Fruit fly (Drosophila melanogaster) whole organism, embryonic: ENCODE results near the gene msn.

Experiments used
- Asciz ChIP-seq: fragments of 200-800 bp; sonication (Bioruptor generic); optimal IDR thresholded peaks from 2 replicates; lab custom pipeline; 2017; ENCODE audit warnings: missing biosample characterization, mild to moderate bottlenecking, missing genetic modification characterization, missing genetic modification reagents
- Atf-2 ChIP-seq: fragments of 200-800 bp; sonication (Bioruptor generic); optimal IDR thresholded peaks from 2 replicates; lab custom pipeline; 2016; ENCODE audit warnings: missing biosample characterization, missing genetic modification characterization
- Awh ChIP-seq: fragments of 200-800 bp; sonication (Bioruptor generic); IDR thresholded peaks from 2 replicates; pipeline ENCODE4, ENCODE4 v1.3.6; 2022; ENCODE audit warnings: missing biosample characterization, missing genetic modification characterization
- Bgb ChIP-seq: fragments of 200-800 bp; sonication (Bioruptor generic); IDR thresholded peaks from 2 replicates; pipeline ENCODE4 v1.3.6; 2022; ENCODE audit warnings: missing biosample characterization, missing genetic modification characterization; ENCODE audit not compliant: partially characterized antibody
- C15 ChIP-seq: fragments of 200-800 bp; sonication (Bioruptor generic); IDR thresholded peaks from 3 replicates; pipeline ENCODE4 v1.3.6; 2022; ENCODE audit warnings: missing biosample characterization, missing genetic modification characterization
- CG11093 ChIP-seq: fragments of 200-800 bp; sonication (Bioruptor generic); IDR thresholded peaks from 3 replicates; pipeline ENCODE4 v1.3.6; 2022; ENCODE audit warnings: missing biosample characterization, missing genetic modification characterization
- CG11696 ChIP-seq: fragments of 200-800 bp; sonication (Bioruptor generic); IDR thresholded peaks from 2 replicates; pipeline ENCODE4 v1.3.6; 2022; ENCODE audit warnings: missing biosample characterization, missing genetic modification characterization
- CG12299 ChIP-seq: fragments of 200-800 bp; sonication (Bioruptor generic); optimal IDR thresholded peaks from 2 replicates; lab custom pipeline; 2018; ENCODE audit warnings: missing biosample characterization, mild to moderate bottlenecking, missing genetic modification characterization
- CG15073 ChIP-seq: fragments of 200-800 bp; sonication (Bioruptor generic); optimal IDR thresholded peaks from 2 replicates; lab custom pipeline; 2016; ENCODE audit warnings: missing biosample characterization, missing genetic modification characterization
- CG16779 ChIP-seq: fragments of 200-800 bp; sonication (Bioruptor generic); IDR thresholded peaks from 2 replicates; pipeline ENCODE4 v1.3.6; 2022; ENCODE audit warnings: missing biosample characterization, missing genetic modification characterization
- CG2889 ChIP-seq: fragments of 200-800 bp; sonication (Bioruptor generic); IDR thresholded peaks from 3 replicates; pipeline ENCODE4 v1.3.6; 2022; ENCODE audit warnings: missing biosample characterization, missing genetic modification characterization
- CG32532 ChIP-seq: fragments of 200-800 bp; sonication (Bioruptor generic); IDR thresholded peaks from 2 replicates; pipeline ENCODE4 v1.3.6; 2022; ENCODE audit warnings: missing biosample characterization, missing genetic modification characterization
- CG3407 ChIP-seq: fragments of 200-800 bp; sonication (Bioruptor generic); optimal IDR thresholded peaks from 2 replicates; lab custom pipeline; 2018; ENCODE audit warnings: missing biosample characterization, mild to moderate bottlenecking, missing genetic modification characterization
- CG34224 ChIP-seq: fragments of 200-800 bp; sonication (Bioruptor generic); IDR thresholded peaks from 3 replicates; pipeline ENCODE4 v1.3.6; 2022; ENCODE audit warnings: missing biosample characterization, missing genetic modification characterization; ENCODE audit not compliant: partially characterized antibody
- CG7357 ChIP-seq: fragments of 200-800 bp; sonication (Bioruptor generic); IDR thresholded peaks from 3 replicates; pipeline ENCODE4 v1.3.6; 2022; ENCODE audit warnings: missing biosample characterization, missing genetic modification characterization
- CG7928 ChIP-seq: fragments of 200-800 bp; sonication (Bioruptor generic); optimal IDR thresholded peaks from 2 replicates; lab custom pipeline; 2017; ENCODE audit warnings: missing biosample characterization, mild to moderate bottlenecking, missing genetic modification characterization
- CG8290 ChIP-seq, 3 experiments: fragments of 200-800 bp; sonication (Bioruptor generic); optimal IDR thresholded peaks; 2 replicates each; lab custom pipeline; 2016 to 2019; ENCODE audit warnings: missing biosample characterization in 3 of 3, missing genetic modification characterization in 3 of 3, mild to moderate bottlenecking in 2 of 3, moderate library complexity in 1 of 3
- Deaf1 ChIP-seq: fragments of 200-800 bp; optimal IDR thresholded peaks from 3 replicates; lab custom pipeline; 2019; ENCODE audit warnings: missing biosample characterization, mild to moderate bottlenecking, missing genetic modification characterization, moderate library complexity
- Doc3 ChIP-seq: fragments of 200-800 bp; sonication (Bioruptor generic); IDR thresholded peaks from 3 replicates; pipeline ENCODE4 v1.3.6; 2022; ENCODE audit warnings: missing biosample characterization, missing genetic modification characterization; ENCODE audit not compliant: partially characterized antibody
- H2.0 ChIP-seq: fragments of 200-800 bp; sonication (Bioruptor generic); IDR thresholded peaks from 2 replicates; pipeline ENCODE4 v1.3.6; 2022; ENCODE audit warnings: missing biosample characterization, missing genetic modification characterization
- Hey ChIP-seq: fragments of 200-800 bp; sonication (Bioruptor generic); optimal IDR thresholded peaks from 3 replicates; lab custom pipeline; 2018; ENCODE audit warnings: missing biosample characterization, mild to moderate bottlenecking, missing genetic modification characterization
- Lhr ChIP-seq: fragments of 200-800 bp; sonication (Bioruptor generic); optimal IDR thresholded peaks from 3 replicates; lab custom pipeline; 2017; ENCODE audit warnings: mild to moderate bottlenecking, missing biosample characterization, missing genetic modification reagents, missing genetic modification characterization
- Lpt ChIP-seq: fragments of >200 bp; optimal IDR thresholded peaks from 2 replicates; lab custom pipeline; 2018; ENCODE audit warnings: missing biosample characterization, missing genetic modification characterization
- MESR4 ChIP-seq: fragments of 200-800 bp; sonication (Bioruptor generic); optimal IDR thresholded peaks from 2 replicates; lab custom pipeline; 2018; ENCODE audit warnings: missing biosample characterization, mild to moderate bottlenecking, missing genetic modification characterization, moderate library complexity
- NC2α ChIP-seq: fragments of 200-800 bp; sonication (Bioruptor generic); optimal IDR thresholded peaks from 2 replicates; lab custom pipeline; 2016; ENCODE audit warnings: missing biosample characterization, missing genetic modification characterization
- NfI ChIP-seq: fragments of 200-800 bp; sonication (Bioruptor generic); optimal IDR thresholded peaks from 3 replicates; lab custom pipeline; 2018; ENCODE audit warnings: missing biosample characterization, mild to moderate bottlenecking, missing genetic modification characterization, moderate library complexity
- ato ChIP-seq: fragments of 200-800 bp; sonication (Bioruptor generic); IDR thresholded peaks from 2 replicates; pipeline ENCODE4 v1.3.6; 2022; ENCODE audit warnings: missing biosample characterization, missing genetic modification characterization; ENCODE audit not compliant: partially characterized antibody
- bcd ChIP-seq: fragments of 200-800 bp; sonication (Bioruptor generic); optimal IDR thresholded peaks from 2 replicates; lab custom pipeline; 2017; ENCODE audit warnings: missing biosample characterization, mild to moderate bottlenecking, missing genetic modification characterization
- crol ChIP-seq: fragments of 200-800 bp; sonication (Bioruptor generic); IDR thresholded peaks from 2 replicates; pipeline ENCODE4 v1.3.6; 2022; ENCODE audit warnings: missing biosample characterization, missing genetic modification characterization
- cwo ChIP-seq: fragments of 200-800 bp; sonication (Bioruptor generic); optimal IDR thresholded peaks from 3 replicates; lab custom pipeline; 2017; ENCODE audit warnings: missing biosample characterization, missing genetic modification characterization, mild to moderate bottlenecking, moderate library complexity, missing genetic modification reagents
- dm ChIP-seq: fragments of 200-800 bp; sonication (Bioruptor generic); optimal IDR thresholded peaks from 3 replicates; lab custom pipeline; 2016; ENCODE audit warnings: missing biosample characterization, missing genetic modification characterization
- dysf ChIP-seq: fragments of 200-800 bp; sonication (Bioruptor generic); IDR thresholded peaks from 3 replicates; pipeline ENCODE4 v1.3.6; 2022; ENCODE audit warnings: missing biosample characterization, missing genetic modification characterization
- en ChIP-seq: fragments of 200-800 bp; sonication (Bioruptor generic); optimal IDR thresholded peaks from 2 replicates; lab custom pipeline; 2016; ENCODE audit warnings: missing biosample characterization, missing genetic modification characterization
- eve ChIP-seq, 2 experiments: fragments of >200 bp; optimal IDR thresholded peaks; 2 replicates each; lab custom pipeline; 2017; ENCODE audit warnings: missing biosample characterization in 2 of 2, missing genetic modification characterization in 2 of 2
- fd3F ChIP-seq: fragments of 200-800 bp; sonication (Bioruptor generic); optimal IDR thresholded peaks from 2 replicates; lab custom pipeline; 2018; ENCODE audit warnings: missing biosample characterization, mild to moderate bottlenecking, missing genetic modification characterization, moderate library complexity
- fd96Cb ChIP-seq: fragments of 200-800 bp; sonication (Bioruptor generic); optimal IDR thresholded peaks from 2 replicates; lab custom pipeline; 2018; ENCODE audit warnings: missing biosample characterization, mild to moderate bottlenecking, missing genetic modification characterization, moderate library complexity
- gsb ChIP-seq: fragments of 200-800 bp; sonication (Bioruptor generic); IDR thresholded peaks from 2 replicates; pipeline ENCODE4 v1.3.6; 2022; ENCODE audit warnings: missing biosample characterization, missing genetic modification characterization
- jumu ChIP-seq: fragments of 200-800 bp; sonication (Bioruptor generic); optimal IDR thresholded peaks from 3 replicates; lab custom pipeline; 2016; ENCODE audit warnings: missing biosample characterization, missing genetic modification characterization
- kah ChIP-seq: fragments of 200-800 bp; sonication (Bioruptor generic); optimal IDR thresholded peaks from 2 replicates; lab custom pipeline; 2018; ENCODE audit warnings: missing biosample characterization, mild to moderate bottlenecking, missing genetic modification characterization
- mam ChIP-seq: fragments of 200-800 bp; sonication (Bioruptor generic); optimal IDR thresholded peaks from 3 replicates; lab custom pipeline; 2016; ENCODE audit warnings: missing biosample characterization, missing genetic modification characterization
- mirr ChIP-seq: fragments of 200-800 bp; sonication (Bioruptor generic); optimal IDR thresholded peaks from 3 replicates; lab custom pipeline; 2018; ENCODE audit warnings: missing biosample characterization, mild to moderate bottlenecking, missing genetic modification characterization
- org-1 ChIP-seq: fragments of 200-800 bp; sonication (Bioruptor generic); optimal IDR thresholded peaks from 2 replicates; lab custom pipeline; 2017; ENCODE audit warnings: missing biosample characterization, missing genetic modification characterization
- psq ChIP-seq: fragments of 200-800 bp; sonication (Bioruptor generic); optimal IDR thresholded peaks from 2 replicates; lab custom pipeline; 2017; ENCODE audit warnings: missing biosample characterization, missing genetic modification characterization
- ranshi ChIP-seq: fragments of 200-800 bp; sonication (Bioruptor generic); IDR thresholded peaks from 2 replicates; pipeline ENCODE4 v1.3.6; 2022; ENCODE audit warnings: missing biosample characterization, missing genetic modification characterization
- ro ChIP-seq: fragments of 200-800 bp; sonication (Bioruptor generic); IDR thresholded peaks from 2 replicates; pipeline ENCODE4 v1.3.6; 2022; ENCODE audit warnings: missing biosample characterization, missing genetic modification characterization
- schlank ChIP-seq: fragments of 200-800 bp; sonication (Bioruptor generic); optimal IDR thresholded peaks from 2 replicates; lab custom pipeline; 2018; ENCODE audit warnings: missing biosample characterization, mild to moderate bottlenecking, missing genetic modification characterization
- seq ChIP-seq: fragments of 200-800 bp; sonication (Bioruptor generic); IDR thresholded peaks from 2 replicates; pipeline ENCODE4 v1.3.6; 2022; ENCODE audit warnings: missing biosample characterization, missing genetic modification characterization
- sisA ChIP-seq: fragments of 200-800 bp; sonication (Bioruptor generic); IDR thresholded peaks from 2 replicates; pipeline ENCODE4 v1.3.6; 2022; ENCODE audit warnings: missing biosample characterization, missing genetic modification characterization
- stc ChIP-seq: fragments of 200-800 bp; sonication (Bioruptor generic); IDR thresholded peaks from 2 replicates; pipeline ENCODE4 v1.3.6; 2022; ENCODE audit warnings: missing biosample characterization, missing genetic modification characterization

msn gene

DNA sequence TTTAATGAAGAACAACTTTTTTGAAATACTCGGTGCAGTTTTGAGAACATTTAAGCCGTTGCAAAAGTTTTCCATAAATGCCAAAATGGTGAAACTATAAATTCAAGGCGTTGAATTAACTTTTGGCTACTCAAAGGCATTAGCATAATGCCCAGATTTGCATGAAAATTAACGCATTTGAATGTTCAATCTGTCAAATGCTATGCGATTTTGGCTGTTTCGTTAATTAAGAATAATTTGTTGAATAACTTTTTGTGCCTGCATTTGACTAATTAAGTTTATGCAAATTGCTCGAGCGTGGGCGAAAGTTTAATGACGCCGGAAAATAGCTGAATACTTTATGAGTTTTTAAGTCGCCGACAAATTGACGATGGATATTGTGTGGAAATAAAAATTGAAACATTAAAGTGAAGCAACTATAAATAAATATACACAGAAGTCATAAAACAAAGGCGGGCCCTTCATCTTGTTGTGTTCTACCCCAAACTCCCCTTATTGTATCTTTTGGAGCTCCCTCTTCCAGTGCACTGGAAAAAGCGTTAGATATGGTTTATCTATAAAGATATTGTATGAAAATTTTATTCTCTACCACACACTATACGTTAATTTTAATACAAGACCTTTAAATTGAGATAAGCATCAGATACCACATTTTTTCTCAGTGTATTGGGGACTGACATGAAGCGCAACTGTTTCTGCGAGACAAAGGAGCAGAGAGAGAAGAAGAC is 34.1 kb downstream of the msn start (continued):
- TF ChIP-seq eve (GFP tag; optimal IDR thresholded peaks at IDR 0.05; lab: Kevin White, UChicago) (peak in 1 of 2 experiments; percentile 56), Hey (no peak), Bgb (GFP tag; lab: Robert Waterston, UW) (no peak), cwo (peak; percentile 30), fd96Cb (tag; lab: Kevin White, UChicago) (peak; percentile 74), fd3F (GFP tag; lab: Kevin White, UChicago) (no peak), CG11696 (GFP tag; lab: Robert Waterston, UW) (no peak), CG12299 (tag; lab: Kevin White, UChicago) (peak; percentile 0), mirr (GFP tag; lab: Kevin White, UChicago) (no peak), gsb (GFP tag; lab: Robert Waterston, UW) (no peak), CG2889 (GFP tag; lab: Robert Waterston, UW) (no peak), H2.0 (GFP tag; lab: Robert Waterston, UW) (peak; percentile 38; the same call in 1 of the 2 replicates), CG16779 (no peak), Doc3 (GFP tag; lab: Robert Waterston, UW) (no peak), bcd (peak; percentile 70), crol (GFP tag; lab: Robert Waterston, UW) (peak; percentile 29; the same call in 1 of the 2 replicates), CG11093 (GFP tag; lab: Robert Waterston, UW) (no peak; the same call in 2 of the 3 replicates), ranshi (GFP tag; lab: Robert Waterston, UW) (no peak), CG15073 (GFP tag; lab: Kevin White, UChicago) (no peak), jumu (GFP tag; lab: Kevin White, UChicago) (peak; percentile 55), seq (GFP tag; lab: Robert Waterston, UW) (no peak), en (GFP tag; lab: Kevin White, UChicago) (no peak), CG34224 (GFP tag; lab: Robert Waterston, UW) (no peak), sisA (peak; percentile 72), dysf (GFP tag; lab: Robert Waterston, UW) (peak; percentile 61; the same call in 2 of the 3 replicates), ato (GFP tag; lab: Robert Waterston, UW) (no peak), MESR4 (GFP tag; lab: Kevin White, UChicago) (no peak), Lhr (GFP tag; lab: Kevin White, UChicago) (no peak), CG3407 (GFP tag; lab: Kevin White, UChicago) (peak; percentile 40), NfI (GFP tag; lab: Kevin White, UChicago) (peak; percentile 44), ro (GFP tag; lab: Robert Waterston, UW) (0 out of 2 replicates have a peak, but pooled peaks have one; percentile 13), CG32532 (GFP tag; lab: Robert Waterston, UW) (peak; percentile 63), stc (GFP tag; lab: Robert Waterston, UW) (peak; percentile 35; the same call in 1 of the 2 replicates), Deaf1 (tag; lab: Kevin White, UChicago) (peak; percentile 30), Asciz (peak; percentile 66), dm (GFP tag; lab: Kevin White, UChicago) (peak; percentile 49), kah (GFP tag; lab: Kevin White, UChicago) (peak; percentile 50), mam (peak; percentile 60), CG7357 (GFP tag; lab: Robert Waterston, UW) (no peak), Lpt (GFP tag; lab: Kevin White, UChicago) (no peak), CG8290 (GFP tag; optimal IDR thresholded peaks at IDR 0.05; lab: Kevin White, UChicago) (peak; percentile 14), CG8290 (tag; optimal IDR thresholded peaks at IDR 0.05; lab: Kevin White, UChicago) (peak in 1 of 2 experiments; percentile 62), NC2α (no peak), CG7928 (GFP tag; lab: Kevin White, UChicago) (no peak), schlank (tag; lab: Kevin White, UChicago) (no peak), Awh (GFP tag; lab: Robert Waterston, UW) (peak; percentile 52; the same call in 1 of the 2 replicates), psq (peak; percentile 45), C15 (GFP tag; lab: Robert Waterston, UW) (no peak), org-1 (GFP tag; lab: Kevin White, UChicago) (peak; percentile 38), Atf-2 (GFP tag; lab: Kevin White, UChicago) (peak; percentile 52)
